Worm (Caenorhabditis elegans): ENCODE results near the gene hmit-1.2.

- TF ChIP-seq ztf-11 (tag; optimal IDR thresholded peaks at IDR 0.05) (no peak), mab-5 (tag; optimal IDR thresholded peaks at IDR 0.05) (no peak), M03D4.4 (tag; optimal IDR thresholded peaks at IDR 0.05) (no peak)
Observed at ce11 chrV:18565621-18566020, 41.1 kb downstream of the hmit-1.2 start.
